Worm (Caenorhabditis elegans) whole organism, L2 larva: ENCODE data around the gene R12B2.3.

Experiments used
- C34F6.9 ChIP-seq: fragments of 150-350 bp; optimal IDR thresholded peaks from 2 replicates; lab custom pipeline; 2014; ENCODE audit warnings: missing biosample characterization, missing genetic modification characterization
- F13H6.1 ChIP-seq: sonication (generic microtip); optimal IDR thresholded peaks from 2 replicates; lab custom pipeline; 2016; ENCODE audit warnings: missing genetic modification characterization, missing compliant biosample characterization
- Y55F3AM.14 ChIP-seq: fragments of 200-800 bp; sonication (Bioruptor generic); optimal IDR thresholded peaks from 2 replicates; lab custom pipeline; 2018; ENCODE audit warnings: mild to moderate bottlenecking, missing genetic modification characterization, missing compliant biosample characterization
- ZK546.5 ChIP-seq: sonication (generic microtip); optimal IDR thresholded peaks from 2 replicates; lab custom pipeline; 2017; ENCODE audit warnings: missing biosample characterization, missing genetic modification characterization
- alr-1 ChIP-seq: fragments of 150-350 bp; optimal IDR thresholded peaks from 2 replicates; lab custom pipeline; 2014; ENCODE audit warnings: missing biosample characterization, missing genetic modification characterization
- aly-2 ChIP-seq: fragments of 150-350 bp; optimal IDR thresholded peaks from 2 replicates; lab custom pipeline; 2014; ENCODE audit warnings: missing biosample characterization, missing genetic modification characterization
- ama-1 ChIP-seq: fragments of 150-350 bp; optimal IDR thresholded peaks from 2 replicates; lab custom pipeline; 2018; ENCODE audit warnings: inconsistent platforms
- blmp-1 ChIP-seq: sonication (generic microtip); optimal IDR thresholded peaks from 2 replicates; lab custom pipeline; 2017; ENCODE audit warnings: missing genetic modification characterization, mild to moderate bottlenecking, missing compliant biosample characterization, antibody characterized with exemption, moderate library complexity; ENCODE audit not compliant: insufficient read depth
- ceh-16 ChIP-seq: fragments of 150-350 bp; optimal IDR thresholded peaks from 2 replicates; lab custom pipeline; 2014; ENCODE audit warnings: missing biosample characterization, missing genetic modification characterization
- ceh-82 ChIP-seq: fragments of 150-350 bp; optimal IDR thresholded peaks from 2 replicates; lab custom pipeline; 2014; ENCODE audit warnings: missing biosample characterization, missing genetic modification characterization
- crh-2 ChIP-seq: sonication (generic microtip); optimal IDR thresholded peaks from 2 replicates; lab custom pipeline; 2017; ENCODE audit warnings: missing biosample characterization, missing genetic modification characterization
- dmd-4 ChIP-seq: sonication (generic microtip); optimal IDR thresholded peaks from 2 replicates; lab custom pipeline; 2017; ENCODE audit warnings: missing biosample characterization, missing genetic modification characterization
- egl-27 ChIP-seq: sonication (generic microtip); optimal IDR thresholded peaks from 3 replicates; lab custom pipeline; 2017; ENCODE audit warnings: missing biosample characterization, missing genetic modification reagents, missing genetic modification characterization
- elt-1 ChIP-seq: fragments of 150-350 bp; optimal IDR thresholded peaks from 2 replicates; lab custom pipeline; 2014; ENCODE audit warnings: missing biosample characterization, missing genetic modification characterization
- elt-3 ChIP-seq: sonication (generic microtip); optimal IDR thresholded peaks from 2 replicates; lab custom pipeline; 2017; ENCODE audit warnings: missing biosample characterization, missing genetic modification characterization
- fos-1 ChIP-seq: fragments of 150-350 bp; optimal IDR thresholded peaks from 2 replicates; lab custom pipeline; 2014; ENCODE audit warnings: missing biosample characterization, missing genetic modification characterization
- lin-11 ChIP-seq: fragments of 150-350 bp; sonication (generic microtip); optimal IDR thresholded peaks from 2 replicates; lab custom pipeline; 2014; ENCODE audit warnings: missing biosample characterization, missing genetic modification characterization, inconsistent platforms, mixed read lengths
- lin-13 ChIP-seq: fragments of 150-350 bp; optimal IDR thresholded peaks from 2 replicates; lab custom pipeline; 2014; ENCODE audit warnings: missing biosample characterization, missing genetic modification reagents, missing genetic modification characterization
- lin-39 ChIP-seq: fragments of 150-350 bp; optimal IDR thresholded peaks from 2 replicates; lab custom pipeline; 2014; ENCODE audit warnings: missing biosample characterization, missing genetic modification reagents, missing genetic modification characterization
- lsy-2 ChIP-seq, 2 experiments: fragments of 150-350 bp in 1 of 2; sonication (generic microtip) in 1 of 2; optimal IDR thresholded peaks; 2 replicates each; lab custom pipeline; 2014 to 2017; ENCODE audit warnings: missing biosample characterization in 2 of 2, missing genetic modification characterization in 2 of 2
- mab-5 ChIP-seq: fragments of 150-350 bp; optimal IDR thresholded peaks from 2 replicates; lab custom pipeline; 2014; ENCODE audit warnings: missing biosample characterization, missing genetic modification characterization
- mdl-1 ChIP-seq, 2 experiments: fragments of 150-350 bp in 1 of 2; sonication (generic microtip) in 1 of 2; optimal IDR thresholded peaks; 2 replicates each; lab custom pipeline; 2017; ENCODE audit warnings: missing biosample characterization in 2 of 2, missing genetic modification characterization in 2 of 2
- nhr-11 ChIP-seq: fragments of 150-350 bp; optimal IDR thresholded peaks from 2 replicates; lab custom pipeline; 2014; ENCODE audit warnings: missing biosample characterization, missing genetic modification characterization
- nhr-129 ChIP-seq: fragments of 150-350 bp; optimal IDR thresholded peaks from 2 replicates; lab custom pipeline; 2014; ENCODE audit warnings: missing biosample characterization, missing genetic modification characterization
- nhr-21 ChIP-seq: fragments of 150-350 bp; optimal IDR thresholded peaks from 2 replicates; lab custom pipeline; 2014; ENCODE audit warnings: missing biosample characterization, missing genetic modification characterization
- nhr-25 ChIP-seq: fragments of 150-350 bp; sonication (generic microtip); optimal IDR thresholded peaks from 3 replicates; lab custom pipeline; 2014; ENCODE audit warnings: missing biosample characterization, missing genetic modification characterization
- nhr-6 ChIP-seq: fragments of 150-350 bp; optimal IDR thresholded peaks from 2 replicates; lab custom pipeline; 2014; ENCODE audit warnings: missing biosample characterization, missing genetic modification characterization
- nhr-77 ChIP-seq: fragments of 150-350 bp; optimal IDR thresholded peaks from 2 replicates; lab custom pipeline; 2014; ENCODE audit warnings: missing biosample characterization, missing genetic modification characterization
- peb-1 ChIP-seq: fragments of 150-350 bp; optimal IDR thresholded peaks from 2 replicates; lab custom pipeline; 2014; ENCODE audit warnings: missing biosample characterization, missing genetic modification characterization
- sem-4 ChIP-seq: fragments of 150-350 bp; optimal IDR thresholded peaks from 2 replicates; lab custom pipeline; 2014; ENCODE audit warnings: missing biosample characterization, missing genetic modification reagents, missing genetic modification characterization
- skn-1 ChIP-seq: sonication (generic microtip); optimal IDR thresholded peaks from 2 replicates; lab custom pipeline; 2017; ENCODE audit warnings: missing biosample characterization, missing genetic modification characterization
- sma-9 ChIP-seq, 2 experiments: fragments of 150-350 bp in 1 of 2; sonication (generic microtip) in 1 of 2; optimal IDR thresholded peaks; 2 replicates each; lab custom pipeline; 2014 to 2016; ENCODE audit warnings: missing genetic modification characterization in 2 of 2, mild to moderate bottlenecking in 1 of 2, missing biosample characterization in 1 of 2, missing compliant biosample characterization in 1 of 2, missing genetic modification reagents in 1 of 2, moderate library complexity in 1 of 2
- snpc-4 ChIP-seq: fragments of 150-350 bp; optimal IDR thresholded peaks from 2 replicates; lab custom pipeline; 2014; ENCODE audit warnings: missing biosample characterization, missing genetic modification characterization
- unc-39 ChIP-seq: fragments of 150-350 bp; optimal IDR thresholded peaks from 2 replicates; lab custom pipeline; 2014; ENCODE audit warnings: missing biosample characterization, missing genetic modification characterization
- unc-55 ChIP-seq: fragments of 150-350 bp; sonication (generic microtip); optimal IDR thresholded peaks from 3 replicates; lab custom pipeline; 2014; ENCODE audit warnings: missing biosample characterization, missing genetic modification reagents, missing genetic modification characterization
- unc-62 ChIP-seq: fragments of 150-350 bp; optimal IDR thresholded peaks from 2 replicates; lab custom pipeline; 2014; ENCODE audit warnings: missing biosample characterization, missing genetic modification reagents, missing genetic modification characterization
- zag-1 ChIP-seq: fragments of 150-350 bp; optimal IDR thresholded peaks from 2 replicates; lab custom pipeline; 2014; ENCODE audit warnings: missing biosample characterization, missing genetic modification characterization
- ztf-11 ChIP-seq: sonication (generic microtip); optimal IDR thresholded peaks from 2 replicates; lab custom pipeline; 2017; ENCODE audit warnings: missing biosample characterization, missing genetic modification characterization
- ztf-4 ChIP-seq: fragments of 150-350 bp; optimal IDR thresholded peaks from 2 replicates; lab custom pipeline; 2014; ENCODE audit warnings: missing biosample characterization, missing genetic modification characterization

The R12B2.3 gene

ce11 chrIII:5805273-5805672 is at the start of gene R12B2.3:
R12B2.3 (plus strand) TSS chrIII:5805573.
- no peak for TF ChIP-seq sma-9 (GFP tag; optimal IDR thresholded peaks at IDR 0.05; lab: Kevin White, UChicago)
- TF ChIP-seq sma-9 (tag; optimal IDR thresholded peaks at IDR 0.05; lab: Kevin White, UChicago), result no peak
- no peak for TF ChIP-seq nhr-21 (tag; lab: Kevin White, UChicago)
- no peak for TF ChIP-seq peb-1 (tag; lab: Kevin White, UChicago)
- TF ChIP-seq lin-13 (GFP tag; lab: Kevin White, UChicago), result no peak
- no peak for TF ChIP-seq nhr-11 (tag; lab: Kevin White, UChicago)
- TF ChIP-seq ZK546.5 (tag; lab: Kevin White, UChicago), result no peak
- TF ChIP-seq skn-1 (tag; lab: Kevin White, UChicago), result no peak
- TF ChIP-seq blmp-1 (tag; lab: Kevin White, UChicago), result no peak
- no peak for TF ChIP-seq Y55F3AM.14
- no peak for TF ChIP-seq nhr-6 (tag; lab: Kevin White, UChicago)
- TF ChIP-seq elt-3 (tag; lab: Kevin White, UChicago), result no peak
- no peak for TF ChIP-seq ztf-11 (tag; lab: Kevin White, UChicago)
- no peak for TF ChIP-seq mab-5 (tag; lab: Kevin White, UChicago)
- no peak for TF ChIP-seq nhr-77 (tag; lab: Kevin White, UChicago)
- no peak for TF ChIP-seq nhr-25 (tag; lab: Kevin White, UChicago)
- no peak for TF ChIP-seq mdl-1 (tag; optimal IDR thresholded peaks at IDR 0.05; lab: Kevin White, UChicago)
- no peak for TF ChIP-seq crh-2
- no peak for TF ChIP-seq zag-1 (tag; lab: Kevin White, UChicago)
- TF ChIP-seq C34F6.9 (tag; lab: Kevin White, UChicago), result no peak
- no peak for TF ChIP-seq sem-4

ce11 chrIII:5757492-5758045 is 47.8 kb upstream of the R12B2.3 start:
- TF ChIP-seq lin-13 (GFP tag; lab: Kevin White, UChicago) (no peak), ceh-82 (tag; lab: Kevin White, UChicago) (no peak), nhr-77 (tag; lab: Kevin White, UChicago) (no peak), unc-62 (GFP tag; lab: Kevin White, UChicago) (no peak), sma-9 (GFP tag; optimal IDR thresholded peaks at IDR 0.05; lab: Kevin White, UChicago) (peak; percentile 43), sma-9 (tag; optimal IDR thresholded peaks at IDR 0.05; lab: Kevin White, UChicago) (no peak), egl-27 (no peak), ZK546.5 (tag; lab: Kevin White, UChicago) (no peak), dmd-4 (tag; lab: Kevin White, UChicago) (no peak), zag-1 (tag; lab: Kevin White, UChicago) (peak; percentile 5), lin-39 (tag; lab: Kevin White, UChicago) (no peak), nhr-6 (tag; lab: Kevin White, UChicago) (no peak), skn-1 (tag; lab: Kevin White, UChicago) (no peak), crh-2 (no peak), C34F6.9 (tag; lab: Kevin White, UChicago) (peak; percentile 19), mdl-1 (tag; optimal IDR thresholded peaks at IDR 0.05; lab: Kevin White, UChicago) (peak in 1 of 2 experiments; percentile 30), nhr-21 (tag; lab: Kevin White, UChicago) (no peak), elt-1 (tag; lab: Kevin White, UChicago) (no peak), Y55F3AM.14 (no peak), blmp-1 (tag; lab: Kevin White, UChicago) (no peak), ama-1 (no peak), ceh-16 (tag; lab: Kevin White, UChicago) (no peak), lsy-2 (tag; optimal IDR thresholded peaks at IDR 0.05; lab: Kevin White, UChicago) (peak in 1 of 2 experiments; percentile 33), nhr-129 (tag; lab: Kevin White, UChicago) (no peak), fos-1 (tag; lab: Kevin White, UChicago) (no peak), sem-4 (no peak), unc-55 (GFP tag; lab: Kevin White, UChicago) (peak; percentile 29)

- TF ChIP-seq elt-3 (tag; lab: Kevin White, UChicago), result no peak
- TF ChIP-seq zag-1 (tag; lab: Kevin White, UChicago), result peak; percentile 75
- TF ChIP-seq unc-39, result no peak
- TF ChIP-seq mdl-1 (tag; optimal IDR thresholded peaks at IDR 0.05; lab: Kevin White, UChicago), result peak in 1 of 2 experiments; percentile 40
- peak; percentile 82 for TF ChIP-seq ztf-4
- peak; percentile 44 for TF ChIP-seq ama-1
- peak; percentile 88 for TF ChIP-seq C34F6.9 (tag; lab: Kevin White, UChicago)
- TF ChIP-seq nhr-21 (tag; lab: Kevin White, UChicago), result peak; percentile 11
- no peak for TF ChIP-seq alr-1 (tag; lab: Kevin White, UChicago)
- no peak for TF ChIP-seq nhr-11 (tag; lab: Kevin White, UChicago)
- peak; percentile 41 for TF ChIP-seq lin-11 (tag; lab: Kevin White, UChicago)
- TF ChIP-seq nhr-6 (tag; lab: Kevin White, UChicago), result peak; percentile 43
- peak; percentile 27 for TF ChIP-seq egl-27
- TF ChIP-seq snpc-4, result no peak
- peak; percentile 53 for TF ChIP-seq sem-4
- peak; percentile 30 for TF ChIP-seq fos-1 (tag; lab: Kevin White, UChicago)
- peak; percentile 62 for TF ChIP-seq lin-13 (GFP tag; lab: Kevin White, UChicago)
- peak; percentile 35 for TF ChIP-seq F13H6.1
- TF ChIP-seq nhr-25 (tag; lab: Kevin White, UChicago), result no peak
- peak; percentile 55 for TF ChIP-seq nhr-129 (tag; lab: Kevin White, UChicago)
- TF ChIP-seq ceh-16 (tag; lab: Kevin White, UChicago), result no peak
- peak; percentile 81 for TF ChIP-seq sma-9 (GFP tag; optimal IDR thresholded peaks at IDR 0.05; lab: Kevin White, UChicago)
- no peak for TF ChIP-seq sma-9 (tag; optimal IDR thresholded peaks at IDR 0.05; lab: Kevin White, UChicago)
- no peak for TF ChIP-seq blmp-1 (tag; lab: Kevin White, UChicago)
- no peak for TF ChIP-seq aly-2 (tag; lab: Kevin White, UChicago)
- peak; percentile 44 for TF ChIP-seq Y55F3AM.14
- TF ChIP-seq unc-55 (GFP tag; lab: Kevin White, UChicago), result peak; percentile 95
- peak in 1 of 2 experiments; percentile 81 for TF ChIP-seq lsy-2 (tag; optimal IDR thresholded peaks at IDR 0.05; lab: Kevin White, UChicago)
- TF ChIP-seq crh-2, result peak; percentile 78
Measured at ce11 chrIII:5758519-5759099, 46.8 kb upstream of the R12B2.3 start.
